Fruit fly (Drosophila melanogaster) whole organism, embryonic: ENCODE results near the gene miple2.

Source experiments
- Abd-B ChIP-seq: fragments of 200-800 bp; sonication (Bioruptor generic); optimal IDR thresholded peaks from 2 replicates; lab custom pipeline; 2018; ENCODE audit warnings: missing biosample characterization, mild to moderate bottlenecking, missing genetic modification characterization, moderate library complexity
- Adf1 ChIP-seq: fragments of 200-800 bp; sonication (Bioruptor generic); IDR thresholded peaks from 2 replicates; pipeline ENCODE4 v1.3.6; 2022; ENCODE audit warnings: missing biosample characterization, missing genetic modification characterization
- Atf-2 ChIP-seq: fragments of 200-800 bp; sonication (Bioruptor generic); optimal IDR thresholded peaks from 2 replicates; lab custom pipeline; 2016; ENCODE audit warnings: missing biosample characterization, missing genetic modification characterization
- Bteb2 ChIP-seq: fragments of 200-800 bp; sonication (Bioruptor generic); optimal IDR thresholded peaks from 2 replicates; lab custom pipeline; 2016; ENCODE audit warnings: missing biosample characterization, missing genetic modification characterization
- CG10147 ChIP-seq: fragments of 200-800 bp; sonication (Bioruptor generic); optimal IDR thresholded peaks from 2 replicates; lab custom pipeline; 2019; ENCODE audit warnings: missing biosample characterization, mild to moderate bottlenecking, missing genetic modification characterization, moderate library complexity
- CG10321 ChIP-seq: fragments of 200-800 bp; sonication (Bioruptor generic); IDR thresholded peaks from 2 replicates; pipeline ENCODE4 v1.3.6; 2022; ENCODE audit warnings: missing biosample characterization, missing genetic modification characterization
- CG11085 ChIP-seq: fragments of 200-800 bp; sonication (Bioruptor generic); IDR thresholded peaks from 2 replicates; pipeline ENCODE4 v1.3.6; 2022; ENCODE audit warnings: missing biosample characterization, missing genetic modification characterization
- CG11093 ChIP-seq: fragments of 200-800 bp; sonication (Bioruptor generic); IDR thresholded peaks from 3 replicates; pipeline ENCODE4 v1.3.6; 2022; ENCODE audit warnings: missing biosample characterization, missing genetic modification characterization
- CG11398 ChIP-seq: fragments of 200-800 bp; sonication (Bioruptor generic); optimal IDR thresholded peaks from 2 replicates; lab custom pipeline; 2016; ENCODE audit warnings: missing biosample characterization, missing genetic modification characterization
- CG12071 ChIP-seq: fragments of 200-800 bp; sonication (Bioruptor generic); optimal IDR thresholded peaks from 3 replicates; lab custom pipeline; 2018; ENCODE audit warnings: missing biosample characterization, mild to moderate bottlenecking, missing genetic modification characterization
- CG12744 ChIP-seq: fragments of 200-800 bp; sonication (Bioruptor generic); optimal IDR thresholded peaks from 2 replicates; lab custom pipeline; 2016; ENCODE audit warnings: missing biosample characterization, missing genetic modification characterization
- CG15514 ChIP-seq: fragments of 200-800 bp; sonication (Bioruptor generic); optimal IDR thresholded peaks from 3 replicates; lab custom pipeline; 2017; ENCODE audit warnings: missing biosample characterization, missing genetic modification characterization, mild to moderate bottlenecking, moderate library complexity, missing genetic modification reagents
- CG16813 ChIP-seq: fragments of 200-800 bp; sonication (Bioruptor generic); IDR thresholded peaks from 3 replicates; pipeline ENCODE4 v1.3.6; 2022; ENCODE audit warnings: missing biosample characterization, missing genetic modification characterization; ENCODE audit not compliant: partially characterized antibody
- CG17802 ChIP-seq: fragments of 200-800 bp; sonication (Bioruptor generic); optimal IDR thresholded peaks from 2 replicates; lab custom pipeline; 2018; ENCODE audit warnings: missing biosample characterization, mild to moderate bottlenecking, missing genetic modification characterization, moderate library complexity
- CG2712 ChIP-seq: fragments of 200-800 bp; optimal IDR thresholded peaks from 3 replicates; lab custom pipeline; 2019; ENCODE audit warnings: missing biosample characterization, mild to moderate bottlenecking, missing genetic modification characterization, moderate library complexity
- CG2875 ChIP-seq: fragments of 200-800 bp; sonication (Bioruptor generic); optimal IDR thresholded peaks from 2 replicates; lab custom pipeline; 2017; ENCODE audit warnings: missing biosample characterization, mild to moderate bottlenecking, missing genetic modification characterization, missing genetic modification reagents
- CG3407 ChIP-seq: fragments of 200-800 bp; sonication (Bioruptor generic); optimal IDR thresholded peaks from 2 replicates; lab custom pipeline; 2018; ENCODE audit warnings: missing biosample characterization, mild to moderate bottlenecking, missing genetic modification characterization
- CG34224 ChIP-seq: fragments of 200-800 bp; sonication (Bioruptor generic); IDR thresholded peaks from 3 replicates; pipeline ENCODE4 v1.3.6; 2022; ENCODE audit warnings: missing biosample characterization, missing genetic modification characterization; ENCODE audit not compliant: partially characterized antibody
- CG4404 ChIP-seq: fragments of 200-800 bp; sonication (Bioruptor generic); IDR thresholded peaks from 2 replicates; pipeline ENCODE4 v1.3.6; 2022; ENCODE audit warnings: missing biosample characterization, missing genetic modification characterization
- CG6254 ChIP-seq: fragments of 200-800 bp; sonication (Bioruptor generic); optimal IDR thresholded peaks from 3 replicates; lab custom pipeline; 2017; ENCODE audit warnings: mild to moderate bottlenecking, missing biosample characterization, missing genetic modification reagents, missing genetic modification characterization
- CG8388 ChIP-seq: fragments of 200-800 bp; sonication (Bioruptor generic); optimal IDR thresholded peaks from 2 replicates; lab custom pipeline; 2019; ENCODE audit warnings: missing biosample characterization, mild to moderate bottlenecking, missing genetic modification characterization, moderate library complexity
- CG9215 ChIP-seq: fragments of 200-800 bp; sonication (Bioruptor generic); IDR thresholded peaks from 2 replicates; pipeline ENCODE4 v1.3.6; 2022; ENCODE audit warnings: missing biosample characterization, missing genetic modification characterization
- CG9817 ChIP-seq: fragments of 200-800 bp; sonication (Bioruptor generic); optimal IDR thresholded peaks from 2 replicates; lab custom pipeline; 2018; ENCODE audit warnings: missing biosample characterization, mild to moderate bottlenecking, missing genetic modification characterization, moderate library complexity
- Dad ChIP-seq: fragments of 200-800 bp; sonication (Bioruptor generic); optimal IDR thresholded peaks from 3 replicates; lab custom pipeline; 2016; ENCODE audit warnings: missing biosample characterization, missing genetic modification characterization
- Dfd ChIP-seq, 2 experiments: fragments of >200 bp; optimal IDR thresholded peaks; 2 replicates each; lab custom pipeline; 2017; ENCODE audit warnings: missing biosample characterization in 2 of 2, missing genetic modification characterization in 2 of 2
- E2f1 ChIP-seq: fragments of 200-800 bp; sonication (Bioruptor generic); IDR thresholded peaks from 2 replicates; pipeline ENCODE4 v1.3.6; 2022; ENCODE audit warnings: missing biosample characterization, missing genetic modification characterization
- ERR ChIP-seq: fragments of 200-800 bp; sonication (Bioruptor generic); optimal IDR thresholded peaks from 2 replicates; lab custom pipeline; 2016; ENCODE audit warnings: missing biosample characterization, missing genetic modification characterization
- HHEX ChIP-seq: fragments of 200-800 bp; sonication (Bioruptor generic); optimal IDR thresholded peaks from 3 replicates; lab custom pipeline; 2017; ENCODE audit warnings: missing biosample characterization, mild to moderate bottlenecking, missing genetic modification characterization, missing genetic modification reagents
- HLH54F ChIP-seq: fragments of 200-800 bp; sonication (Bioruptor generic); optimal IDR thresholded peaks from 3 replicates; lab custom pipeline; 2016; ENCODE audit warnings: missing biosample characterization, missing genetic modification characterization
- HmgD ChIP-seq: fragments of 200-800 bp; sonication (Bioruptor generic); optimal IDR thresholded peaks from 3 replicates; lab custom pipeline; 2016; ENCODE audit warnings: missing biosample characterization, missing genetic modification characterization
- Hmx ChIP-seq: fragments of 200-800 bp; sonication (Bioruptor generic); optimal IDR thresholded peaks from 2 replicates; lab custom pipeline; 2016; ENCODE audit warnings: missing biosample characterization, missing genetic modification characterization
- Meics ChIP-seq: fragments of 200-800 bp; sonication (Bioruptor generic); optimal IDR thresholded peaks from 2 replicates; lab custom pipeline; 2017; ENCODE audit warnings: missing biosample characterization, mild to moderate bottlenecking, missing genetic modification characterization
- Nf-YC ChIP-seq: fragments of 200-800 bp; optimal IDR thresholded peaks from 3 replicates; lab custom pipeline; 2019; ENCODE audit warnings: missing biosample characterization, mild to moderate bottlenecking, missing genetic modification characterization, moderate library complexity
- Six4 ChIP-seq: fragments of 200-800 bp; sonication (Bioruptor generic); optimal IDR thresholded peaks from 2 replicates; lab custom pipeline; 2016; ENCODE audit warnings: missing biosample characterization, missing genetic modification characterization
- Xrp1 ChIP-seq: fragments of 200-800 bp; sonication (Bioruptor generic); IDR thresholded peaks from 2 replicates; pipeline ENCODE4 v1.3.6; 2022; ENCODE audit warnings: missing biosample characterization, missing genetic modification characterization
- abd-A ChIP-seq: fragments of 200-800 bp; sonication (Bioruptor generic); optimal IDR thresholded peaks from 3 replicates; lab custom pipeline; 2019; ENCODE audit warnings: missing biosample characterization, mild to moderate bottlenecking, missing genetic modification characterization, moderate library complexity
- ap ChIP-seq: fragments of 200-800 bp; sonication (Bioruptor generic); IDR thresholded peaks from 2 replicates; pipeline ENCODE4 v1.3.6; 2022; ENCODE audit warnings: missing biosample characterization, missing genetic modification characterization
- bcd ChIP-seq: fragments of 200-800 bp; sonication (Bioruptor generic); optimal IDR thresholded peaks from 2 replicates; lab custom pipeline; 2017; ENCODE audit warnings: missing biosample characterization, mild to moderate bottlenecking, missing genetic modification characterization
- cg ChIP-seq: fragments of 200-800 bp; sonication (Bioruptor generic); optimal IDR thresholded peaks from 3 replicates; lab custom pipeline; 2019; ENCODE audit warnings: missing biosample characterization, mild to moderate bottlenecking, missing genetic modification characterization, moderate library complexity
- chinmo ChIP-seq: fragments of 200-800 bp; sonication (Bioruptor generic); IDR thresholded peaks from 4 replicates; pipeline ENCODE4 v1.3.6; 2022; ENCODE audit warnings: missing biosample characterization, missing genetic modification characterization; ENCODE audit not compliant: partially characterized antibody
- dm ChIP-seq: fragments of 200-800 bp; sonication (Bioruptor generic); optimal IDR thresholded peaks from 3 replicates; lab custom pipeline; 2016; ENCODE audit warnings: missing biosample characterization, missing genetic modification characterization
- dmrt99B ChIP-seq: fragments of 200-800 bp; sonication (Bioruptor generic); optimal IDR thresholded peaks from 2 replicates; lab custom pipeline; 2018; ENCODE audit warnings: missing biosample characterization, mild to moderate bottlenecking, missing genetic modification characterization, moderate library complexity
- emc ChIP-seq: fragments of 200-800 bp; sonication (Bioruptor generic); optimal IDR thresholded peaks from 2 replicates; lab custom pipeline; 2016; ENCODE audit warnings: missing biosample characterization, missing genetic modification characterization
- fru ChIP-seq: fragments of >200 bp; optimal IDR thresholded peaks from 2 replicates; lab custom pipeline; 2017
- gce ChIP-seq: fragments of 200-800 bp; sonication (Bioruptor generic); IDR thresholded peaks from 3 replicates; pipeline ENCODE4 v1.3.6; 2022; ENCODE audit warnings: missing biosample characterization, missing genetic modification characterization
- gro ChIP-seq: fragments of 200-800 bp; sonication (Bioruptor generic); optimal IDR thresholded peaks from 2 replicates; lab custom pipeline; 2016; ENCODE audit warnings: missing biosample characterization, missing genetic modification characterization
- gt ChIP-seq: fragments of 200-800 bp; sonication (Bioruptor generic); IDR thresholded peaks from 2 replicates; pipeline ENCODE4 v1.3.6; 2022; ENCODE audit warnings: missing biosample characterization, missing genetic modification characterization
- psq ChIP-seq: fragments of 200-800 bp; sonication (Bioruptor generic); optimal IDR thresholded peaks from 2 replicates; lab custom pipeline; 2017; ENCODE audit warnings: missing biosample characterization, missing genetic modification characterization
- rib ChIP-seq: fragments of 200-800 bp; sonication (Bioruptor generic); IDR thresholded peaks from 2 replicates; pipeline ENCODE4 v1.3.6; 2022; ENCODE audit warnings: missing biosample characterization, missing genetic modification characterization
- ro ChIP-seq: fragments of 200-800 bp; sonication (Bioruptor generic); IDR thresholded peaks from 2 replicates; pipeline ENCODE4 v1.3.6; 2022; ENCODE audit warnings: missing biosample characterization, missing genetic modification characterization
- sima ChIP-seq: fragments of 200-800 bp; sonication (Bioruptor generic); optimal IDR thresholded peaks from 2 replicates; lab custom pipeline; 2016; ENCODE audit warnings: missing biosample characterization, missing genetic modification characterization
- tll ChIP-seq, 2 experiments: fragments of 200-800 bp in 1 of 2; fragments of >200 bp in 1 of 2; sonication (Bioruptor generic) in 1 of 2; optimal IDR thresholded peaks; 2 replicates each; lab custom pipeline; 2017 to 2019; ENCODE audit warnings: missing biosample characterization in 2 of 2, missing genetic modification characterization in 2 of 2, mild to moderate bottlenecking in 1 of 2, moderate library complexity in 1 of 2
- zfh1 ChIP-seq: fragments of 200-800 bp; sonication (Bioruptor generic); IDR thresholded peaks from 3 replicates; pipeline ENCODE4 v1.3.6; 2022; ENCODE audit warnings: missing biosample characterization, missing genetic modification characterization

miple2 gene

dm6 chr3L:324486-324885 lies 53.5 kb downstream of the miple2 start, which contains the start of gene CG32344 (continued):
- TF ChIP-seq CG12071 (no peak), fru (no peak), CG12744 (GFP tag; lab: Kevin White, UChicago) (no peak), ERR (GFP tag; lab: Kevin White, UChicago) (no peak), emc (GFP tag; lab: Kevin White, UChicago) (no peak), CG11398 (GFP tag; lab: Kevin White, UChicago) (no peak), dm (GFP tag; lab: Kevin White, UChicago) (peak; percentile 97), psq (GFP tag; lab: Kevin White, UChicago) (no peak), HHEX (GFP tag; lab: Kevin White, UChicago) (no peak), Bteb2 (GFP tag; lab: Kevin White, UChicago) (no peak), gce (GFP tag; lab: Robert Waterston, UW) (no peak), CG15514 (GFP tag; lab: Kevin White, UChicago) (peak; percentile 17), Dfd (GFP tag; optimal IDR thresholded peaks at IDR 0.05; lab: Kevin White, UChicago) (no peak), CG17802 (no peak), tll (GFP tag; optimal IDR thresholded peaks at IDR 0.05; lab: Kevin White, UChicago) (no peak), CG10321 (no peak), Nf-YC (tag; lab: Kevin White, UChicago) (peak; percentile 17), CG10147 (GFP tag; lab: Kevin White, UChicago) (no peak), ro (GFP tag; lab: Robert Waterston, UW) (no peak), Hmx (GFP tag; lab: Kevin White, UChicago) (no peak), CG4404 (GFP tag; lab: Robert Waterston, UW) (no peak), CG16813 (GFP tag; lab: Robert Waterston, UW) (peak; percentile 66), zfh1 (GFP tag; lab: Robert Waterston, UW) (no peak), CG2712 (tag; lab: Kevin White, UChicago) (no peak), ap (no peak), CG9215 (GFP tag; lab: Robert Waterston, UW) (no peak), bcd (GFP tag; lab: Kevin White, UChicago) (no peak), Adf1 (GFP tag; lab: Robert Waterston, UW) (no peak), E2f1 (GFP tag; lab: Robert Waterston, UW) (no peak), rib (GFP tag; lab: Robert Waterston, UW) (no peak), HmgD (GFP tag; lab: Kevin White, UChicago) (no peak), Atf-2 (GFP tag; lab: Kevin White, UChicago) (no peak), gro (GFP tag; lab: Kevin White, UChicago) (peak; percentile 12), Abd-B (GFP tag; lab: Kevin White, UChicago) (no peak), HLH54F (GFP tag; lab: Kevin White, UChicago) (no peak), abd-A (no peak), Dad (GFP tag; lab: Kevin White, UChicago) (no peak), dmrt99B (tag; lab: Kevin White, UChicago) (no peak), CG34224 (GFP tag; lab: Robert Waterston, UW) (peak; percentile 69), cg (GFP tag; lab: Kevin White, UChicago) (no peak), CG2875 (GFP tag; lab: Kevin White, UChicago) (no peak), CG9817 (tag; lab: Kevin White, UChicago) (no peak), gt (no peak), Six4 (GFP tag; lab: Kevin White, UChicago) (no peak), Meics (no peak), sima (GFP tag; lab: Kevin White, UChicago) (no peak), Xrp1 (GFP tag; lab: Robert Waterston, UW) (no peak), CG11093 (GFP tag; lab: Robert Waterston, UW) (no peak), CG8388 (GFP tag; lab: Kevin White, UChicago) (no peak), CG11085 (GFP tag; lab: Robert Waterston, UW) (no peak), CG3407 (GFP tag; lab: Kevin White, UChicago) (no peak), chinmo (GFP tag; lab: Robert Waterston, UW) (no peak), CG6254 (GFP tag; lab: Kevin White, UChicago) (no peak)
